Fruit fly (Drosophila melanogaster) whole organism, wandering third instar larva: ENCODE measurements around the gene CG32032.
A peak's percentile ranks its signal among the peaks of the same experiment; 100 is the strongest.

Experiments
- CrebA ChIP-seq: fragments of 200-800 bp; sonication (Bioruptor generic); optimal IDR thresholded peaks from 2 replicates; lab custom pipeline; 2016; ENCODE audit warnings: missing biosample characterization, mild to moderate bottlenecking, missing genetic modification characterization, borderline replicate concordance
- Dfd ChIP-seq: fragments of >200 bp; optimal IDR thresholded peaks from 2 replicates; lab custom pipeline; 2017; ENCODE audit warnings: missing biosample characterization, missing genetic modification characterization
- Dif ChIP-seq: fragments of 200-275, 200-300 bp; sonication (Bioruptor generic); optimal IDR thresholded peaks from 2 replicates; lab custom pipeline; 2018; ENCODE audit warnings: missing biosample characterization, missing genetic modification characterization; ENCODE audit not compliant: partially characterized antibody
- HLH106 ChIP-seq: fragments of 200-800 bp; optimal IDR thresholded peaks from 3 replicates; lab custom pipeline; 2019; ENCODE audit warnings: missing biosample characterization, mild to moderate bottlenecking, missing genetic modification characterization, moderate library complexity
- Hnf4 ChIP-seq: fragments of 200-800 bp; sonication (Bioruptor generic); optimal IDR thresholded peaks from 2 replicates; lab custom pipeline; 2016; ENCODE audit warnings: missing biosample characterization, mild to moderate bottlenecking, missing genetic modification characterization
- Hr78 ChIP-seq: fragments of >200 bp; optimal IDR thresholded peaks from 2 replicates; lab custom pipeline; 2017; ENCODE audit warnings: missing biosample characterization, missing genetic modification characterization
- Jra ChIP-seq: sonication (Bioruptor generic); optimal IDR thresholded peaks from 2 replicates; lab custom pipeline; 2016; ENCODE audit warnings: missing biosample characterization, missing genetic modification characterization
- Mio ChIP-seq: sonication (Bioruptor generic); optimal IDR thresholded peaks from 2 replicates; lab custom pipeline; 2016; ENCODE audit warnings: missing biosample characterization, missing genetic modification characterization
- Myc ChIP-seq: fragments of >200 bp; optimal IDR thresholded peaks from 2 replicates; lab custom pipeline; 2017
- N ChIP-seq: fragments of >200 bp; optimal IDR thresholded peaks from 2 replicates; lab custom pipeline; 2018; ENCODE audit warnings: missing biosample characterization, missing external identifiers, missing genetic modification characterization
- OdsH ChIP-seq: fragments of 200-800 bp; sonication (Bioruptor generic); optimal IDR thresholded peaks from 2 replicates; lab custom pipeline; 2016; ENCODE audit warnings: missing biosample characterization, mild to moderate bottlenecking, missing genetic modification characterization
- Rel ChIP-seq, 2 experiments: fragments of 200-800 bp; sonication (Bioruptor generic) in 1 of 2; optimal IDR thresholded peaks; 2 replicates in 1 of 2; 3 replicates in 1 of 2; lab custom pipeline; 2016 to 2019; ENCODE audit warnings: mild to moderate bottlenecking in 2 of 2, missing biosample characterization in 2 of 2, missing genetic modification characterization in 2 of 2, moderate library complexity in 1 of 2
- Sp1 ChIP-seq: fragments of 200-800 bp; sonication (Bioruptor generic); optimal IDR thresholded peaks from 3 replicates; lab custom pipeline; 2019; ENCODE audit warnings: missing biosample characterization, mild to moderate bottlenecking, missing genetic modification characterization, moderate library complexity
- Vsx2 ChIP-seq: fragments of 200-300, 225-300 bp; sonication (Bioruptor generic); optimal IDR thresholded peaks from 2 replicates; lab custom pipeline; 2018; ENCODE audit warnings: missing biosample characterization, missing genetic modification characterization; ENCODE audit not compliant: partially characterized antibody
- br ChIP-seq: fragments of 200-800 bp; sonication (Bioruptor generic); optimal IDR thresholded peaks from 2 replicates; lab custom pipeline; 2016; ENCODE audit warnings: missing biosample characterization, missing genetic modification characterization
- brk ChIP-seq: fragments of 200-800 bp; sonication (Bioruptor generic); optimal IDR thresholded peaks from 2 replicates; lab custom pipeline; 2016; ENCODE audit warnings: missing biosample characterization, mild to moderate bottlenecking, missing genetic modification characterization
- dl ChIP-seq, 2 experiments: fragments of 175-275, 200-275 bp in 1 of 2; fragments of 200-275 bp in 1 of 2; sonication (Bioruptor generic); optimal IDR thresholded peaks; lab custom pipeline; 2018; ENCODE audit warnings: mild to moderate bottlenecking in 2 of 2, missing biosample characterization in 2 of 2, missing genetic modification characterization in 2 of 2, moderate library complexity in 2 of 2; ENCODE audit not compliant: partially characterized antibody in 2 of 2, insufficient read depth in 1 of 2
- dsf ChIP-seq: sonication (Bioruptor generic); optimal IDR thresholded peaks from 2 replicates; lab custom pipeline; 2016; ENCODE audit warnings: missing biosample characterization, missing genetic modification characterization, borderline replicate concordance
- ey ChIP-seq: fragments of 200-800 bp; sonication (Bioruptor generic); optimal IDR thresholded peaks from 2 replicates; lab custom pipeline; 2016; ENCODE audit warnings: missing biosample characterization, missing genetic modification characterization
- foxo ChIP-seq, 2 experiments: fragments of 200-800 bp; sonication (Bioruptor generic); optimal IDR thresholded peaks; 2 replicates in 1 of 2; 3 replicates in 1 of 2; lab custom pipeline; 2016 to 2017; ENCODE audit warnings: missing biosample characterization in 2 of 2, missing genetic modification characterization in 2 of 2
- h ChIP-seq: fragments of 200-800 bp; sonication (Bioruptor generic); optimal IDR thresholded peaks from 3 replicates; lab custom pipeline; 2016; ENCODE audit warnings: missing biosample characterization, mild to moderate bottlenecking, missing genetic modification characterization
- jim ChIP-seq: fragments of 175-275, 200-325 bp; sonication (Bioruptor generic); optimal IDR thresholded peaks from 2 replicates; lab custom pipeline; 2016; ENCODE audit warnings: missing biosample characterization, mild to moderate bottlenecking, missing genetic modification characterization
- pan ChIP-seq: fragments of >200 bp; optimal IDR thresholded peaks from 2 replicates; lab custom pipeline; 2017
- psq ChIP-seq: fragments of 200-800 bp; sonication (Bioruptor generic); optimal IDR thresholded peaks from 3 replicates; lab custom pipeline; 2017; ENCODE audit warnings: missing biosample characterization, mild to moderate bottlenecking, missing genetic modification characterization, moderate library complexity
- rgr ChIP-seq: fragments of 200-800 bp; sonication (Bioruptor generic); optimal IDR thresholded peaks from 3 replicates; lab custom pipeline; 2016; ENCODE audit warnings: missing biosample characterization, mild to moderate bottlenecking, missing genetic modification characterization
- sage ChIP-seq: fragments of 200-800 bp; sonication (Bioruptor generic); optimal IDR thresholded peaks from 2 replicates; lab custom pipeline; 2016; ENCODE audit warnings: missing biosample characterization, mild to moderate bottlenecking, missing genetic modification characterization
- sv ChIP-seq: fragments of 200-800 bp; sonication (Bioruptor generic); optimal IDR thresholded peaks from 3 replicates; lab custom pipeline; 2016; ENCODE audit warnings: missing biosample characterization, missing genetic modification characterization
- tai ChIP-seq: sonication (Bioruptor generic); optimal IDR thresholded peaks from 2 replicates; lab custom pipeline; 2016; ENCODE audit warnings: missing biosample characterization, missing genetic modification characterization
- usp ChIP-seq: fragments of >200 bp; optimal IDR thresholded peaks from 2 replicates; lab custom pipeline; 2017; ENCODE audit warnings: missing biosample characterization, missing genetic modification characterization
- woc ChIP-seq: sonication (Bioruptor generic); optimal IDR thresholded peaks from 2 replicates; lab custom pipeline; 2016; ENCODE audit warnings: missing biosample characterization, mild to moderate bottlenecking, missing genetic modification characterization

CG32032 gene

dm6 chr3L:9127690-9128458 lies 35.0 kb downstream of the CG32032 start:
- TF ChIP-seq Vsx2 (GFP tag; lab: Kevin White, UChicago) = no peak
- TF ChIP-seq Hr78 = no peak
- TF ChIP-seq br (GFP tag; lab: Kevin White, UChicago) = no peak
- TF ChIP-seq rgr = no peak
- no peak for TF ChIP-seq Hnf4
- peak in 1 of 2 experiments; percentile 19 for TF ChIP-seq dl (GFP tag; optimal IDR thresholded peaks at IDR 0.05; lab: Kevin White, UChicago; ENCODE audit: insufficient read depth in 1 of 2, partially characterized antibody in 2 of 2)
- no peak for TF ChIP-seq HLH106
- TF ChIP-seq psq = no peak
- no peak for TF ChIP-seq OdsH (GFP tag; lab: Kevin White, UChicago)
- TF ChIP-seq N (GFP tag; lab: Kevin White, UChicago) = no peak
- peak; percentile 6 for TF ChIP-seq Dif (GFP tag; lab: Kevin White, UChicago)
- no peak for TF ChIP-seq Mio (GFP tag; lab: Kevin White, UChicago)
- no peak for TF ChIP-seq Jra
- TF ChIP-seq pan (lab: Kevin White, UChicago) = no peak
- no peak for TF ChIP-seq dsf (GFP tag; lab: Kevin White, UChicago)

- TF ChIP-seq foxo (GFP tag; optimal IDR thresholded peaks at IDR 0.05; lab: Kevin White, UChicago) (no peak), Myc (lab: Kevin White, UChicago) (no peak), psq (no peak), pan (lab: Kevin White, UChicago) (no peak), HLH106 (no peak), sv (GFP tag; lab: Kevin White, UChicago) (peak; percentile 62), CrebA (GFP tag; lab: Kevin White, UChicago) (no peak), jim (GFP tag; lab: Kevin White, UChicago) (no peak), woc (GFP tag; lab: Kevin White, UChicago) (no peak), usp (GFP tag; lab: Kevin White, UChicago) (no peak), dl (GFP tag; optimal IDR thresholded peaks at IDR 0.05; lab: Kevin White, UChicago; ENCODE audit: insufficient read depth in 1 of 2, partially characterized antibody in 2 of 2) (no peak), Dfd (GFP tag; lab: Kevin White, UChicago) (peak; percentile 39), ey (GFP tag; lab: Kevin White, UChicago) (no peak), Hnf4 (no peak), N (GFP tag; lab: Kevin White, UChicago) (no peak)
Observed at dm6 chr3L:9128700-9129582, 36.1 kb downstream of the CG32032 start.

- TF ChIP-seq h (GFP tag; lab: Kevin White, UChicago) (no peak), sage (GFP tag; lab: Kevin White, UChicago) (no peak), psq (no peak), rgr (no peak), ey (GFP tag; lab: Kevin White, UChicago) (no peak), dsf (GFP tag; lab: Kevin White, UChicago) (no peak), Mio (GFP tag; lab: Kevin White, UChicago) (no peak)
- TF ChIP-seq, all 38 proteins: peak for 0
Observed at dm6 chr3L:9129583-9130146, 36.8 kb downstream of the CG32032 start.

dm6 chr3L:9134349-9134748 lies 41.5 kb downstream of the CG32032 start, which contains the start of the genes bol and Dhpr:
TSS of gene bol (minus strand) at chr3L:9134405.
TSS of gene Dhpr (plus strand) at chr3L:9134560.
- no peak for TF ChIP-seq Dfd (GFP tag; lab: Kevin White, UChicago)
- TF ChIP-seq h (GFP tag; lab: Kevin White, UChicago) = peak; percentile 39
- TF ChIP-seq Myc (lab: Kevin White, UChicago) = peak; percentile 77
- no peak for TF ChIP-seq Vsx2 (GFP tag; lab: Kevin White, UChicago)
- peak in 1 of 2 experiments; percentile 35 for TF ChIP-seq foxo (GFP tag; optimal IDR thresholded peaks at IDR 0.05; lab: Kevin White, UChicago)
- peak; percentile 24 for TF ChIP-seq rgr
- no peak for TF ChIP-seq woc (GFP tag; lab: Kevin White, UChicago)
- TF ChIP-seq HLH106 = no peak

- TF ChIP-seq Myc (lab: Kevin White, UChicago) (no peak), tai (GFP tag; lab: Kevin White, UChicago) (peak; percentile 6), Sp1 (GFP tag; lab: Kevin White, UChicago) (no peak), Rel (GFP tag; optimal IDR thresholded peaks at IDR 0.05; lab: Kevin White, UChicago) (no peak), Rel (tag; optimal IDR thresholded peaks at IDR 0.05; lab: Kevin White, UChicago) (no peak), brk (GFP tag; lab: Kevin White, UChicago) (no peak)
Observed at dm6 chr3L:9135792-9136191, 42.9 kb downstream of the CG32032 start.
